Fruit fly (Drosophila melanogaster) Kc167 (cell line): ENCODE data around the gene CG33272.

Experiments
- Myc ChIP-seq: fragments of >200 bp; optimal IDR thresholded peaks from 2 replicates; lab custom pipeline; 2017; ENCODE audit warnings: missing external identifiers
- Sin3A ChIP-seq: fragments of >200 bp; optimal IDR thresholded peaks from 2 replicates; lab custom pipeline; 2018; ENCODE audit warnings: missing external identifiers
- h ChIP-seq: fragments of >200 bp; optimal IDR thresholded peaks from 3 replicates; lab custom pipeline; 2018; ENCODE audit warnings: missing external identifiers
- insv ChIP-seq: fragments of >200 bp; optimal IDR thresholded peaks from 3 replicates; lab custom pipeline; 2018; ENCODE audit warnings: missing external identifiers
- psq ChIP-seq: fragments of >200 bp; optimal IDR thresholded peaks from 2 replicates; lab custom pipeline; 2017; ENCODE audit warnings: missing external identifiers
- ttk ChIP-seq: sonication (Bioruptor generic); optimal IDR thresholded peaks from 2 replicates; lab custom pipeline; 2017; ENCODE audit warnings: missing external identifiers

DNA sequence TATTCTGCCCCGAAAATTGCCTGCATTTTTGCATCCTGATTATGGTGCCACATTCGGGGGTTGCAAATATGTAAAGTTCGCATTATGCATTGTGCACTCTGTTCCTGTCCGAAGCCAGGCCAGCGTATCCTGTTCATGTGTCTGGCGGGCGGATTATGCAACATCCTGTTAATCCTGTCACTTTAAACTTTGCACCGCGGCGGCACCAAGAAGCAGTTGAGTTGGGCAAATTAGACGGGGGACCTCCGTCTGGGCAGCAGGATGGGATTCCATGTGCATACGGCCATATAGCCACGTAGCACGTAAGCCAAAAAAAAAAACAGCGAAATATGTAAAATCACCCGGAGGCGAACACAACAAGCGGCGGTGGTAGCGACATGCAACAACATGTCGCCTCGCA is 20.9 kb downstream of the CG33272 start:
- TF ChIP-seq Sin3A (lab: Kevin White, UChicago) (no peak), insv (lab: Kevin White, UChicago) (no peak), ttk (lab: Kevin White, UChicago) (no peak), h (lab: Kevin White, UChicago) (no peak), psq (lab: Kevin White, UChicago) (no peak), Myc (lab: Kevin White, UChicago) (no peak)
